Fruit fly (Drosophila melanogaster) whole organism, embryonic: ENCODE data around the gene ebd1.

Source experiments
- CG10267 ChIP-seq: fragments of 200-800 bp; sonication (Bioruptor generic); optimal IDR thresholded peaks from 2 replicates; lab custom pipeline; 2018; ENCODE audit warnings: missing biosample characterization, mild to moderate bottlenecking, missing genetic modification characterization, moderate library complexity
- CG1233 ChIP-seq: fragments of 200-800 bp; sonication (Bioruptor generic); optimal IDR thresholded peaks from 4 replicates; lab custom pipeline; 2018; ENCODE audit warnings: missing biosample characterization, mild to moderate bottlenecking, missing genetic modification characterization
- CG12942 ChIP-seq: fragments of 200-800 bp; sonication (Bioruptor generic); optimal IDR thresholded peaks from 3 replicates; lab custom pipeline; 2016; ENCODE audit warnings: missing biosample characterization, missing genetic modification characterization
- CG14667 ChIP-seq: fragments of 200-800 bp; sonication (Bioruptor generic); IDR thresholded peaks from 2 replicates; pipeline ENCODE4 v1.3.6; 2022; ENCODE audit warnings: missing biosample characterization, missing genetic modification characterization
- CG15073 ChIP-seq: fragments of 200-800 bp; sonication (Bioruptor generic); optimal IDR thresholded peaks from 2 replicates; lab custom pipeline; 2016; ENCODE audit warnings: missing biosample characterization, missing genetic modification characterization
- CG15514 ChIP-seq: fragments of 200-800 bp; sonication (Bioruptor generic); optimal IDR thresholded peaks from 3 replicates; lab custom pipeline; 2017; ENCODE audit warnings: missing biosample characterization, missing genetic modification characterization, mild to moderate bottlenecking, moderate library complexity, missing genetic modification reagents
- CG16813 ChIP-seq: fragments of 200-800 bp; sonication (Bioruptor generic); IDR thresholded peaks from 3 replicates; pipeline ENCODE4 v1.3.6; 2022; ENCODE audit warnings: missing biosample characterization, missing genetic modification characterization; ENCODE audit not compliant: partially characterized antibody
- CG17186 ChIP-seq: fragments of 200-800 bp; sonication (Bioruptor generic); optimal IDR thresholded peaks from 3 replicates; lab custom pipeline; 2017; ENCODE audit warnings: missing biosample characterization, missing genetic modification reagents, missing genetic modification characterization
- CG2129 ChIP-seq: fragments of 200-800 bp; sonication (Bioruptor generic); IDR thresholded peaks from 2 replicates; pipeline ENCODE4 v1.3.6; 2022; ENCODE audit warnings: missing biosample characterization, missing genetic modification characterization; ENCODE audit not compliant: partially characterized antibody
- CG32532 ChIP-seq: fragments of 200-800 bp; sonication (Bioruptor generic); IDR thresholded peaks from 2 replicates; pipeline ENCODE4 v1.3.6; 2022; ENCODE audit warnings: missing biosample characterization, missing genetic modification characterization
- CG34224 ChIP-seq: fragments of 200-800 bp; sonication (Bioruptor generic); IDR thresholded peaks from 3 replicates; pipeline ENCODE4 v1.3.6; 2022; ENCODE audit warnings: missing biosample characterization, missing genetic modification characterization; ENCODE audit not compliant: partially characterized antibody
- CG43689 ChIP-seq: fragments of 200-800 bp; sonication (Bioruptor generic); IDR thresholded peaks from 2 replicates; pipeline ENCODE4 v1.3.6; 2022; ENCODE audit warnings: missing biosample characterization, missing genetic modification characterization
- CG4707 ChIP-seq: fragments of 200-800 bp; sonication (Bioruptor generic); optimal IDR thresholded peaks from 2 replicates; lab custom pipeline; 2018; ENCODE audit warnings: missing biosample characterization, mild to moderate bottlenecking, missing genetic modification characterization, moderate library complexity
- CG6175 ChIP-seq: fragments of 200-800 bp; sonication (Bioruptor generic); IDR thresholded peaks from 3 replicates; pipeline ENCODE4 v1.3.6; 2022; ENCODE audit warnings: missing biosample characterization, missing genetic modification characterization
- D ChIP-seq, 2 experiments: fragments of 200-800 bp in 1 of 2; fragments of >200 bp in 1 of 2; sonication (Bioruptor generic) in 1 of 2; optimal IDR thresholded peaks; 2 replicates in 1 of 2; 3 replicates in 1 of 2; lab custom pipeline; 2017; ENCODE audit warnings: mild to moderate bottlenecking in 1 of 2, missing biosample characterization in 1 of 2, missing genetic modification characterization in 1 of 2, missing genetic modification reagents in 1 of 2
- D19B ChIP-seq: fragments of 200-800 bp; sonication (Bioruptor generic); optimal IDR thresholded peaks from 2 replicates; lab custom pipeline; 2017; ENCODE audit warnings: missing biosample characterization, mild to moderate bottlenecking, missing genetic modification characterization
- Dad ChIP-seq: fragments of 200-800 bp; sonication (Bioruptor generic); optimal IDR thresholded peaks from 3 replicates; lab custom pipeline; 2016; ENCODE audit warnings: missing biosample characterization, missing genetic modification characterization
- Dfd ChIP-seq, 2 experiments: fragments of >200 bp; optimal IDR thresholded peaks; 2 replicates each; lab custom pipeline; 2017; ENCODE audit warnings: missing biosample characterization in 2 of 2, missing genetic modification characterization in 2 of 2
- Dip2 ChIP-seq: fragments of 200-800 bp; sonication (Bioruptor generic); IDR thresholded peaks from 2 replicates; pipeline ENCODE4 v1.3.6; 2022; ENCODE audit warnings: missing biosample characterization, missing genetic modification characterization
- Elba2 ChIP-seq: fragments of 200-800 bp; sonication (Bioruptor generic); optimal IDR thresholded peaks from 3 replicates; lab custom pipeline; 2016; ENCODE audit warnings: missing biosample characterization, missing genetic modification characterization
- HLH54F ChIP-seq: fragments of 200-800 bp; sonication (Bioruptor generic); optimal IDR thresholded peaks from 3 replicates; lab custom pipeline; 2016; ENCODE audit warnings: missing biosample characterization, missing genetic modification characterization
- Kr ChIP-seq: fragments of 200-800 bp; sonication (Bioruptor generic); optimal IDR thresholded peaks from 2 replicates; lab custom pipeline; 2017; ENCODE audit warnings: missing biosample characterization, mild to moderate bottlenecking, missing genetic modification characterization
- Meics ChIP-seq: fragments of 200-800 bp; sonication (Bioruptor generic); optimal IDR thresholded peaks from 2 replicates; lab custom pipeline; 2017; ENCODE audit warnings: missing biosample characterization, mild to moderate bottlenecking, missing genetic modification characterization
- NC2α ChIP-seq: fragments of 200-800 bp; sonication (Bioruptor generic); optimal IDR thresholded peaks from 2 replicates; lab custom pipeline; 2016; ENCODE audit warnings: missing biosample characterization, missing genetic modification characterization
- NFAT ChIP-seq: fragments of 200-800 bp; sonication (Bioruptor generic); IDR thresholded peaks from 2 replicates; pipeline ENCODE4 v1.3.6; 2022; ENCODE audit warnings: missing biosample characterization, missing genetic modification characterization
- Nf-YA ChIP-seq: fragments of 200-800 bp; sonication (Bioruptor generic); IDR thresholded peaks from 2 replicates; pipeline ENCODE4 v1.3.6; 2022; ENCODE audit warnings: missing biosample characterization, missing genetic modification characterization
- Opbp ChIP-seq: fragments of 200-800 bp; sonication (Bioruptor generic); IDR thresholded peaks from 3 replicates; pipeline ENCODE4 v1.3.6; 2022; ENCODE audit warnings: missing biosample characterization, missing genetic modification characterization; ENCODE audit not compliant: partially characterized antibody
- Optix ChIP-seq: fragments of 200-800 bp; sonication (Bioruptor generic); IDR thresholded peaks from 3 replicates; pipeline ENCODE4 v1.3.6; 2022; ENCODE audit warnings: missing biosample characterization, missing genetic modification characterization
- Poxn ChIP-seq: fragments of 200-800 bp; sonication (Bioruptor generic); IDR thresholded peaks from 2 replicates; pipeline ENCODE4 v1.3.6; 2022; ENCODE audit warnings: missing biosample characterization, missing genetic modification characterization
- Sox100B ChIP-seq: fragments of 200-800 bp; sonication (Bioruptor generic); optimal IDR thresholded peaks from 3 replicates; lab custom pipeline; 2018; ENCODE audit warnings: missing biosample characterization, mild to moderate bottlenecking, missing genetic modification characterization
- ase ChIP-seq: fragments of 200-800 bp; sonication (Bioruptor generic); IDR thresholded peaks from 3 replicates; pipeline ENCODE4 v1.3.6; 2022; ENCODE audit warnings: missing biosample characterization, missing genetic modification characterization
- ci ChIP-seq: fragments of 200-800 bp; sonication (Bioruptor generic); IDR thresholded peaks from 3 replicates; pipeline ENCODE4 v1.3.6; 2022; ENCODE audit warnings: missing biosample characterization, missing genetic modification characterization
- cwo ChIP-seq: fragments of 200-800 bp; sonication (Bioruptor generic); optimal IDR thresholded peaks from 3 replicates; lab custom pipeline; 2017; ENCODE audit warnings: missing biosample characterization, missing genetic modification characterization, mild to moderate bottlenecking, moderate library complexity, missing genetic modification reagents
- danr ChIP-seq: fragments of 200-800 bp; sonication (Bioruptor generic); IDR thresholded peaks from 2 replicates; pipeline ENCODE4 v1.3.6; 2022; ENCODE audit warnings: missing biosample characterization, missing genetic modification characterization
- dmrt11E ChIP-seq: fragments of 200-800 bp; sonication (Bioruptor generic); optimal IDR thresholded peaks from 3 replicates; lab custom pipeline; 2018; ENCODE audit warnings: missing biosample characterization, mild to moderate bottlenecking, missing genetic modification characterization, moderate library complexity
- ftz-f1 ChIP-seq: fragments of 200-800 bp; sonication (Bioruptor generic); optimal IDR thresholded peaks from 2 replicates; lab custom pipeline; 2016; ENCODE audit warnings: missing biosample characterization, missing genetic modification characterization
- gfzf ChIP-seq: fragments of 200-800 bp; sonication (Bioruptor generic); optimal IDR thresholded peaks from 2 replicates; lab custom pipeline; 2016; ENCODE audit warnings: missing biosample characterization, mild to moderate bottlenecking, missing genetic modification characterization, moderate library complexity
- gsb ChIP-seq: fragments of 200-800 bp; sonication (Bioruptor generic); IDR thresholded peaks from 2 replicates; pipeline ENCODE4 v1.3.6; 2022; ENCODE audit warnings: missing biosample characterization, missing genetic modification characterization
- jigr1 ChIP-seq: fragments of 200-800 bp; sonication (Bioruptor generic); IDR thresholded peaks from 3 replicates; pipeline ENCODE4 v1.3.6; 2022; ENCODE audit warnings: missing biosample characterization, missing genetic modification characterization
- mam ChIP-seq: fragments of 200-800 bp; sonication (Bioruptor generic); optimal IDR thresholded peaks from 3 replicates; lab custom pipeline; 2016; ENCODE audit warnings: missing biosample characterization, missing genetic modification characterization
- nmo ChIP-seq: fragments of 200-800 bp; sonication (Bioruptor generic); optimal IDR thresholded peaks from 2 replicates; lab custom pipeline; 2018; ENCODE audit warnings: missing biosample characterization, mild to moderate bottlenecking, missing genetic modification characterization, moderate library complexity
- psq ChIP-seq: fragments of 200-800 bp; sonication (Bioruptor generic); optimal IDR thresholded peaks from 2 replicates; lab custom pipeline; 2017; ENCODE audit warnings: missing biosample characterization, missing genetic modification characterization
- pzg ChIP-seq: fragments of 200-800 bp; sonication (Bioruptor generic); optimal IDR thresholded peaks from 3 replicates; lab custom pipeline; 2018; ENCODE audit warnings: missing biosample characterization, mild to moderate bottlenecking, missing genetic modification characterization, moderate library complexity
- row ChIP-seq: fragments of 200-800 bp; sonication (Bioruptor generic); IDR thresholded peaks from 3 replicates; pipeline ENCODE4 v1.3.6; 2022; ENCODE audit warnings: missing biosample characterization, missing genetic modification characterization
- sd ChIP-seq: fragments of 200-800 bp; sonication (Bioruptor generic); optimal IDR thresholded peaks from 3 replicates; lab custom pipeline; 2018; ENCODE audit warnings: missing biosample characterization, mild to moderate bottlenecking, missing genetic modification characterization, moderate library complexity
- sisA ChIP-seq: fragments of 200-800 bp; sonication (Bioruptor generic); IDR thresholded peaks from 2 replicates; pipeline ENCODE4 v1.3.6; 2022; ENCODE audit warnings: missing biosample characterization, missing genetic modification characterization
- tin ChIP-seq: fragments of 200-800 bp; sonication (Bioruptor generic); optimal IDR thresholded peaks from 3 replicates; lab custom pipeline; 2016; ENCODE audit warnings: missing biosample characterization, missing genetic modification characterization
- trem ChIP-seq: fragments of 200-800 bp; optimal IDR thresholded peaks from 3 replicates; lab custom pipeline; 2019; ENCODE audit warnings: missing biosample characterization, mild to moderate bottlenecking, missing genetic modification characterization, moderate library complexity
- twi ChIP-seq: fragments of 200-800 bp; optimal IDR thresholded peaks from 2 replicates; lab custom pipeline; 2019; ENCODE audit warnings: missing biosample characterization, mild to moderate bottlenecking, missing genetic modification characterization, moderate library complexity
- zen ChIP-seq: fragments of 200-800 bp; sonication (Bioruptor generic); optimal IDR thresholded peaks from 3 replicates; lab custom pipeline; 2018; ENCODE audit warnings: missing biosample characterization, mild to moderate bottlenecking, missing genetic modification characterization, moderate library complexity

The ebd1 gene

DNA sequence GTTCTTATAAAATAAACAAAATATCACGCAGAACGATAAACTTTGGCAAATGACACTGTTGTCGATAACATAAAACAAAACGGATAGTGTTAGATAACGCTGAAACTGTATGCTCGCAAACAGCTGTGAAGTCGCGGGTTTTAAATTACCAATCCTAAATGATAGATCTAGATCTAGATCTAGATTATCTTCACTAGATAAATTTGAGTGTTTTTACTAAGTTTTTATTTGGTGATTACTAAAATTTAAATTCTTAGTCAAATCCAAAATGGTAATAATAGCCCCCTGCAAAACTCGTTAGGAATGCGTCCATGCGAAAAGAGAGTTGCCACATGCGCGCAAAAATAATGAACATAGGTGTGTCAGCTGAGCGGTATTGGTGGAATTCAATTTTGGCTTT lies 31.3 kb downstream of the ebd1 start, which contains the start of the genes MED30 and Rev1 (continued):
- peak; percentile 56; the same call in 2 of the 3 replicates for TF ChIP-seq CG16813 (GFP tag; lab: Robert Waterston, UW)
- TF ChIP-seq CG32532 (GFP tag; lab: Robert Waterston, UW), result peak; percentile 95
- TF ChIP-seq CG6175 (GFP tag; lab: Robert Waterston, UW), result peak; percentile 78; the same call in 2 of the 3 replicates
- no peak; the same call in 1 of the 2 replicates for TF ChIP-seq CG43689
- TF ChIP-seq row (GFP tag; lab: Robert Waterston, UW), result peak; percentile 91
- peak; percentile 87 for TF ChIP-seq cwo (GFP tag; lab: Kevin White, UChicago)
- peak; percentile 98 for TF ChIP-seq mam (GFP tag; lab: Kevin White, UChicago)
- TF ChIP-seq CG1233 (GFP tag; lab: Kevin White, UChicago), result peak; percentile 87
- 0 out of 3 replicates have a peak, but pooled peaks have one; percentile 8 for TF ChIP-seq Opbp (GFP tag; lab: Robert Waterston, UW)
- TF ChIP-seq sd, result peak; percentile 91
- no peak for TF ChIP-seq danr (GFP tag; lab: Robert Waterston, UW)
- TF ChIP-seq ase, result peak; percentile 89
- TF ChIP-seq NC2α, result peak; percentile 90
- peak; percentile 95 for TF ChIP-seq ci (GFP tag; lab: Robert Waterston, UW)
- TF ChIP-seq Dad, result peak; percentile 95
- peak; percentile 48 for TF ChIP-seq gfzf (GFP tag; lab: Kevin White, UChicago)
- TF ChIP-seq Meics (GFP tag; lab: Kevin White, UChicago), result peak; percentile 93
- peak; percentile 98 for TF ChIP-seq HLH54F (GFP tag; lab: Kevin White, UChicago)
- TF ChIP-seq Optix (GFP tag; lab: Robert Waterston, UW), result peak; percentile 75
- TF ChIP-seq CG34224 (GFP tag; lab: Robert Waterston, UW), result peak; percentile 75
- peak; percentile 85 for TF ChIP-seq Nf-YA (GFP tag; lab: Robert Waterston, UW)
- TF ChIP-seq zen (tag; lab: Kevin White, UChicago), result peak; percentile 89
- peak; percentile 93 for TF ChIP-seq trem
- TF ChIP-seq CG15073 (GFP tag; lab: Kevin White, UChicago), result peak; percentile 64
- TF ChIP-seq Dfd (GFP tag; optimal IDR thresholded peaks at IDR 0.05; lab: Kevin White, UChicago), result no peak
- peak; percentile 95 for TF ChIP-seq tin
- TF ChIP-seq CG2129 (GFP tag; lab: Robert Waterston, UW), result no peak
- TF ChIP-seq twi (tag; lab: Kevin White, UChicago), result peak; percentile 74
- no peak for TF ChIP-seq D (optimal IDR thresholded peaks at IDR 0.05; lab: Kevin White, UChicago)
- TF ChIP-seq D (GFP tag; optimal IDR thresholded peaks at IDR 0.05; lab: Kevin White, UChicago), result peak; percentile 80
- TF ChIP-seq CG15514, result peak; percentile 90
- TF ChIP-seq sisA (GFP tag; lab: Robert Waterston, UW), result peak; percentile 89
- TF ChIP-seq dmrt11E, result peak; percentile 77
- 0 out of 3 replicates have a peak, but pooled peaks have one; percentile 6 for TF ChIP-seq jigr1 (GFP tag; lab: Robert Waterston, UW)
- no peak for TF ChIP-seq Dip2 (GFP tag; lab: Robert Waterston, UW)
- peak; percentile 82 for TF ChIP-seq psq
- TF ChIP-seq D19B (GFP tag; lab: Kevin White, UChicago), result peak; percentile 78
- peak; percentile 96 for TF ChIP-seq CG12942 (GFP tag; lab: Kevin White, UChicago)
- TF ChIP-seq CG10267 (tag; lab: Kevin White, UChicago), result peak; percentile 99
- TF ChIP-seq Poxn (GFP tag; lab: Robert Waterston, UW), result peak; percentile 75
- TF ChIP-seq gsb (GFP tag; lab: Robert Waterston, UW), result peak; percentile 89
- TF ChIP-seq NFAT (GFP tag; lab: Robert Waterston, UW), result peak; percentile 96
- TF ChIP-seq Sox100B (GFP tag; lab: Kevin White, UChicago), result peak; percentile 83
- peak; percentile 71 for TF ChIP-seq CG4707 (GFP tag; lab: Kevin White, UChicago)
- peak; percentile 83 for TF ChIP-seq pzg
- peak; percentile 80 for TF ChIP-seq ftz-f1 (GFP tag; lab: Kevin White, UChicago)
- peak; percentile 60 for TF ChIP-seq CG17186 (GFP tag; lab: Kevin White, UChicago)
- no peak for TF ChIP-seq Kr (GFP tag; lab: Kevin White, UChicago)
- TF ChIP-seq CG14667 (GFP tag; lab: Robert Waterston, UW), result peak; percentile 84
- peak; percentile 91 for TF ChIP-seq nmo
- peak; percentile 43 for TF ChIP-seq Elba2 (GFP tag; lab: Kevin White, UChicago)
